Fruit fly (Drosophila melanogaster): Measurements from ENCODE around the gene CG31446.

CG31446 gene

dm6 chr3R:15665962-15666361 is 26.9 kb upstream of the CG31446 start, which contains the start of gene pxb (continued):
- no peak for TF ChIP-seq CG4854 (GFP tag; optimal IDR thresholded peaks at IDR 0.05)
- TF ChIP-seq mam (GFP tag; optimal IDR thresholded peaks at IDR 0.05), result no peak
- peak; percentile 10 for TF ChIP-seq CG14710 (tag; optimal IDR thresholded peaks at IDR 0.05)
- peak; percentile 44 for TF ChIP-seq CrebB (tag; optimal IDR thresholded peaks at IDR 0.05)
- TF ChIP-seq CG4617 (GFP tag; optimal IDR thresholded peaks at IDR 0.05; ENCODE audit: borderline replicate concordance), result no peak
- no peak for TF ChIP-seq GATAe (GFP tag; conservative IDR thresholded peaks at IDR 0.05)
- TF ChIP-seq pzg (GFP tag; optimal IDR thresholded peaks at IDR 0.05), result no peak
- TF ChIP-seq fd96Cb (tag; optimal IDR thresholded peaks at IDR 0.05), result no peak
- no peak for TF ChIP-seq CG16863 (GFP tag; optimal IDR thresholded peaks at IDR 0.05)
- TF ChIP-seq lmd (GFP tag; IDR thresholded peaks at IDR 0.05), result no peak
- peak; percentile 0 for TF ChIP-seq CG10267 (tag; optimal IDR thresholded peaks at IDR 0.05)
- no peak for TF ChIP-seq CG18599 (GFP tag; optimal IDR thresholded peaks at IDR 0.05)
- no peak for TF ChIP-seq Hey (tag; optimal IDR thresholded peaks at IDR 0.05)
- TF ChIP-seq CG8765 (GFP tag; IDR thresholded peaks at IDR 0.05), result peak; percentile 21; the same call in 1 of the 2 replicates
- peak; percentile 11; the same call in 1 of the 2 replicates for TF ChIP-seq bowl (GFP tag; IDR thresholded peaks at IDR 0.05)
- TF ChIP-seq D19B (GFP tag; optimal IDR thresholded peaks at IDR 0.05), result no peak
- TF ChIP-seq Fer3 (tag; optimal IDR thresholded peaks at IDR 0.05), result no peak
- no peak for TF ChIP-seq CG15514 (GFP tag; optimal IDR thresholded peaks at IDR 0.05)
- TF ChIP-seq HLHmδ (GFP tag; optimal IDR thresholded peaks at IDR 0.05), result peak; percentile 86
- peak; percentile 3 for TF ChIP-seq CG3838 (GFP tag; optimal IDR thresholded peaks at IDR 0.05)
- no peak for TF ChIP-seq Dp (GFP tag; optimal IDR thresholded peaks at IDR 0.05)
- peak; percentile 44 for TF ChIP-seq CG17829 (tag; optimal IDR thresholded peaks at IDR 0.05)
- TF ChIP-seq fd3F (GFP tag; optimal IDR thresholded peaks at IDR 0.05), result no peak
- TF ChIP-seq CG18476 (GFP tag; optimal IDR thresholded peaks at IDR 0.05), result no peak
- TF ChIP-seq unpg (GFP tag; optimal IDR thresholded peaks at IDR 0.05), result peak; percentile 47
- no peak for TF ChIP-seq Ptx1 (GFP tag; IDR thresholded peaks at IDR 0.05)
- TF ChIP-seq Poxn (GFP tag; IDR thresholded peaks at IDR 0.05), result no peak
- no peak for TF ChIP-seq CG30020 (tag; optimal IDR thresholded peaks at IDR 0.05)
- TF ChIP-seq vfl (GFP tag; optimal IDR thresholded peaks at IDR 0.05), result no peak
- no peak for TF ChIP-seq CG43689 (GFP tag; IDR thresholded peaks at IDR 0.05)
- TF ChIP-seq Tbp (GFP tag; optimal IDR thresholded peaks at IDR 0.05), result no peak
- TF ChIP-seq chm (GFP tag; IDR thresholded peaks at IDR 0.05), result peak; percentile 92
- TF ChIP-seq zf30C (GFP tag; optimal IDR thresholded peaks at IDR 0.05), result peak; percentile 48
- TF ChIP-seq gt (GFP tag; IDR thresholded peaks at IDR 0.05), result no peak
- no peak for TF ChIP-seq maf-S (GFP tag; optimal IDR thresholded peaks at IDR 0.05)
- no peak for TF ChIP-seq gcm2 (GFP tag; optimal IDR thresholded peaks at IDR 0.05)
- peak; percentile 8 for TF ChIP-seq da (GFP tag; optimal IDR thresholded peaks at IDR 0.05)
- no peak for TF ChIP-seq p53 (GFP tag; optimal IDR thresholded peaks at IDR 0.05)
- TF ChIP-seq her (GFP tag; optimal IDR thresholded peaks at IDR 0.05), result peak; percentile 33
- no peak for TF ChIP-seq Sry-δ (GFP tag; optimal IDR thresholded peaks at IDR 0.05)
- peak; percentile 23; the same call in 1 of the 2 replicates for TF ChIP-seq E2f2 (GFP tag; IDR thresholded peaks at IDR 0.05)
- TF ChIP-seq shn (GFP tag; optimal IDR thresholded peaks at IDR 0.05), result no peak
- peak; percentile 39; the same call in 1 of the 2 replicates for TF ChIP-seq amos (GFP tag; IDR thresholded peaks at IDR 0.05; ENCODE audit: partially characterized antibody)
- TF ChIP-seq CG10274 (GFP tag; optimal IDR thresholded peaks at IDR 0.05), result no peak
- no peak for TF ChIP-seq NC2α (GFP tag; optimal IDR thresholded peaks at IDR 0.05)
- TF ChIP-seq Rfx (GFP tag; IDR thresholded peaks at IDR 0.05), result no peak; the same call in 1 of the 2 replicates
- peak; percentile 77 for TF ChIP-seq Opbp (GFP tag; IDR thresholded peaks at IDR 0.05; ENCODE audit: partially characterized antibody)
- TF ChIP-seq onecut (GFP tag; IDR thresholded peaks at IDR 0.05), result no peak
- TF ChIP-seq CG13624 (GFP tag; optimal IDR thresholded peaks at IDR 0.05), result no peak
- TF ChIP-seq pfk (GFP tag; optimal IDR thresholded peaks at IDR 0.05), result no peak
- TF ChIP-seq abd-A (tag; optimal IDR thresholded peaks at IDR 0.05), result peak; percentile 26
- no peak for TF ChIP-seq croc (GFP tag; conservative IDR thresholded peaks at IDR 0.05)

Measured in whole organism, embryonic.